Fruit fly (Drosophila melanogaster) whole organism, embryonic: Measurements from ENCODE around the gene CG4278.

Experiments used
- CG1233 ChIP-seq: fragments of 200-800 bp; sonication (Bioruptor generic); optimal IDR thresholded peaks from 4 replicates; lab custom pipeline; 2018; ENCODE audit warnings: missing biosample characterization, mild to moderate bottlenecking, missing genetic modification characterization
- CG12769 ChIP-seq: fragments of 200-800 bp; sonication (Bioruptor generic); optimal IDR thresholded peaks from 2 replicates; lab custom pipeline; 2019; ENCODE audit warnings: missing biosample characterization, mild to moderate bottlenecking, missing genetic modification characterization, moderate library complexity
- CG1603 ChIP-seq: fragments of 200-800 bp; sonication (Bioruptor generic); optimal IDR thresholded peaks from 2 replicates; lab custom pipeline; 2019; ENCODE audit warnings: missing biosample characterization, mild to moderate bottlenecking, missing genetic modification characterization, moderate library complexity
- CG17361 ChIP-seq: fragments of 200-800 bp; sonication (Bioruptor generic); IDR thresholded peaks from 3 replicates; pipeline ENCODE4 v1.3.6; 2022; ENCODE audit warnings: missing biosample characterization, missing genetic modification characterization
- CG1792 ChIP-seq: fragments of 200-800 bp; sonication (Bioruptor generic); optimal IDR thresholded peaks from 2 replicates; lab custom pipeline; 2016; ENCODE audit warnings: missing biosample characterization, missing genetic modification characterization
- CG1832 ChIP-seq: fragments of 200-800 bp; sonication (Bioruptor generic); optimal IDR thresholded peaks from 2 replicates; lab custom pipeline; 2017; ENCODE audit warnings: missing biosample characterization, mild to moderate bottlenecking, missing genetic modification characterization, inconsistent platforms
- CG2678 ChIP-seq: fragments of 200-800 bp; sonication (Bioruptor generic); optimal IDR thresholded peaks from 3 replicates; lab custom pipeline; 2019; ENCODE audit warnings: missing biosample characterization, mild to moderate bottlenecking, missing genetic modification characterization, moderate library complexity
- CG2712 ChIP-seq: fragments of 200-800 bp; optimal IDR thresholded peaks from 3 replicates; lab custom pipeline; 2019; ENCODE audit warnings: missing biosample characterization, mild to moderate bottlenecking, missing genetic modification characterization, moderate library complexity
- CG33557 ChIP-seq: fragments of 200-800 bp; sonication (Bioruptor generic); optimal IDR thresholded peaks from 2 replicates; lab custom pipeline; 2019; ENCODE audit warnings: missing biosample characterization, mild to moderate bottlenecking, missing genetic modification characterization, moderate library complexity
- CG3847 ChIP-seq: fragments of 200-800 bp; sonication (Bioruptor generic); IDR thresholded peaks from 2 replicates; pipeline ENCODE4 v1.3.6; 2022; ENCODE audit warnings: missing biosample characterization, missing genetic modification characterization
- CG7987 ChIP-seq: fragments of 200-800 bp; sonication (Bioruptor generic); optimal IDR thresholded peaks from 2 replicates; lab custom pipeline; 2018; ENCODE audit warnings: missing biosample characterization, mild to moderate bottlenecking, missing genetic modification characterization, moderate library complexity
- CG8281 ChIP-seq: fragments of 200-800 bp; sonication (Bioruptor generic); optimal IDR thresholded peaks from 2 replicates; lab custom pipeline; 2018; ENCODE audit warnings: missing biosample characterization, mild to moderate bottlenecking, missing genetic modification characterization, moderate library complexity
- CG8388 ChIP-seq: fragments of 200-800 bp; sonication (Bioruptor generic); optimal IDR thresholded peaks from 2 replicates; lab custom pipeline; 2019; ENCODE audit warnings: missing biosample characterization, mild to moderate bottlenecking, missing genetic modification characterization, moderate library complexity
- CG9797 ChIP-seq: fragments of 200-800 bp; sonication (Bioruptor generic); optimal IDR thresholded peaks from 3 replicates; lab custom pipeline; 2018; ENCODE audit warnings: missing biosample characterization, mild to moderate bottlenecking, missing genetic modification characterization
- Camta ChIP-seq: fragments of 200-800 bp; sonication (Bioruptor generic); optimal IDR thresholded peaks from 2 replicates; lab custom pipeline; 2016; ENCODE audit warnings: missing biosample characterization, missing genetic modification characterization
- D19B ChIP-seq: fragments of 200-800 bp; sonication (Bioruptor generic); optimal IDR thresholded peaks from 2 replicates; lab custom pipeline; 2017; ENCODE audit warnings: missing biosample characterization, mild to moderate bottlenecking, missing genetic modification characterization
- Dad ChIP-seq: fragments of 200-800 bp; sonication (Bioruptor generic); optimal IDR thresholded peaks from 3 replicates; lab custom pipeline; 2016; ENCODE audit warnings: missing biosample characterization, missing genetic modification characterization
- Jarid2 ChIP-seq: fragments of 200-800 bp; sonication (Bioruptor generic); optimal IDR thresholded peaks from 3 replicates; lab custom pipeline; 2017; ENCODE audit warnings: mild to moderate bottlenecking, missing biosample characterization, missing genetic modification reagents, missing genetic modification characterization
- MBD-R2 ChIP-seq: fragments of 200-800 bp; sonication (Bioruptor generic); IDR thresholded peaks from 2 replicates; pipeline ENCODE4 v1.3.6; 2022; ENCODE audit warnings: missing biosample characterization, missing genetic modification characterization
- NC2α ChIP-seq: fragments of 200-800 bp; sonication (Bioruptor generic); optimal IDR thresholded peaks from 2 replicates; lab custom pipeline; 2016; ENCODE audit warnings: missing biosample characterization, missing genetic modification characterization
- Oli ChIP-seq: fragments of 200-800 bp; sonication (Bioruptor generic); optimal IDR thresholded peaks from 2 replicates; lab custom pipeline; 2018; ENCODE audit warnings: missing biosample characterization, mild to moderate bottlenecking, missing genetic modification characterization, moderate library complexity
- Xbp1 ChIP-seq: fragments of 200-800 bp; sonication (Bioruptor generic); optimal IDR thresholded peaks from 3 replicates; lab custom pipeline; 2016; ENCODE audit warnings: missing biosample characterization, mild to moderate bottlenecking, missing genetic modification characterization
- ato ChIP-seq: fragments of 200-800 bp; sonication (Bioruptor generic); IDR thresholded peaks from 2 replicates; pipeline ENCODE4 v1.3.6; 2022; ENCODE audit warnings: missing biosample characterization, missing genetic modification characterization; ENCODE audit not compliant: partially characterized antibody
- az2 ChIP-seq: fragments of 200-800 bp; sonication (Bioruptor generic); optimal IDR thresholded peaks from 3 replicates; lab custom pipeline; 2016; ENCODE audit warnings: missing biosample characterization, missing genetic modification characterization
- br ChIP-seq: fragments of >200 bp; optimal IDR thresholded peaks from 2 replicates; lab custom pipeline; 2017
- bsh ChIP-seq, 2 experiments: fragments of 200-800 bp; sonication (Bioruptor generic); optimal IDR thresholded peaks; 2 replicates each; lab custom pipeline; 2017 to 2018; ENCODE audit warnings: mild to moderate bottlenecking in 2 of 2, missing biosample characterization in 2 of 2, missing genetic modification characterization in 2 of 2, moderate library complexity in 1 of 2
- cad ChIP-seq: fragments of >200 bp; optimal IDR thresholded peaks from 2 replicates; lab custom pipeline; 2017; ENCODE audit warnings: missing biosample characterization, missing genetic modification characterization
- cato ChIP-seq: fragments of 200-800 bp; sonication (Bioruptor generic); optimal IDR thresholded peaks from 2 replicates; lab custom pipeline; 2016; ENCODE audit warnings: missing biosample characterization, missing genetic modification characterization, borderline replicate concordance
- chm ChIP-seq: fragments of 200-800 bp; sonication (Bioruptor generic); IDR thresholded peaks from 2 replicates; pipeline ENCODE4 v1.3.6; 2022; ENCODE audit warnings: missing biosample characterization, missing genetic modification characterization
- ewg ChIP-seq: fragments of 200-800 bp; sonication (Bioruptor generic); optimal IDR thresholded peaks from 3 replicates; lab custom pipeline; 2017; ENCODE audit warnings: mild to moderate bottlenecking, missing biosample characterization, missing genetic modification reagents, missing genetic modification characterization
- eyg ChIP-seq: fragments of 200-800 bp; sonication (Bioruptor generic); optimal IDR thresholded peaks from 3 replicates; lab custom pipeline; 2016; ENCODE audit warnings: missing biosample characterization, missing genetic modification characterization
- grn ChIP-seq: fragments of 200-800 bp; sonication (Bioruptor generic); optimal IDR thresholded peaks from 3 replicates; lab custom pipeline; 2017; ENCODE audit warnings: missing biosample characterization, missing genetic modification characterization
- kay ChIP-seq: fragments of 200-800 bp; sonication (Bioruptor generic); optimal IDR thresholded peaks from 2 replicates; lab custom pipeline; 2016; ENCODE audit warnings: missing biosample characterization, missing genetic modification characterization
- ken ChIP-seq: fragments of 200-800 bp; sonication (Bioruptor generic); IDR thresholded peaks from 3 replicates; pipeline ENCODE4 v1.3.6; 2022; ENCODE audit warnings: missing biosample characterization, missing genetic modification characterization
- lilli ChIP-seq: fragments of 200-800 bp; sonication (Bioruptor generic); optimal IDR thresholded peaks from 3 replicates; lab custom pipeline; 2016; ENCODE audit warnings: missing biosample characterization, missing genetic modification characterization
- mirr ChIP-seq: fragments of 200-800 bp; sonication (Bioruptor generic); optimal IDR thresholded peaks from 3 replicates; lab custom pipeline; 2018; ENCODE audit warnings: missing biosample characterization, mild to moderate bottlenecking, missing genetic modification characterization
- mld ChIP-seq: fragments of 200-800 bp; sonication (Bioruptor generic); IDR thresholded peaks from 3 replicates; pipeline ENCODE4 v1.3.6; 2022; ENCODE audit warnings: missing biosample characterization, missing genetic modification characterization; ENCODE audit not compliant: partially characterized antibody
- nerfin-2 ChIP-seq: fragments of 200-800 bp; sonication (Bioruptor generic); IDR thresholded peaks from 2 replicates; pipeline ENCODE4 v1.3.6; 2022; ENCODE audit warnings: missing biosample characterization, missing genetic modification characterization; ENCODE audit not compliant: partially characterized antibody
- nom ChIP-seq: fragments of 200-800 bp; sonication (Bioruptor generic); optimal IDR thresholded peaks from 2 replicates; lab custom pipeline; 2017; ENCODE audit warnings: missing biosample characterization, missing genetic modification characterization, mild to moderate bottlenecking, moderate library complexity, missing genetic modification reagents
- oc ChIP-seq: fragments of 200-800 bp; sonication (Bioruptor generic); optimal IDR thresholded peaks from 2 replicates; lab custom pipeline; 2018; ENCODE audit warnings: missing biosample characterization, mild to moderate bottlenecking, missing genetic modification characterization, moderate library complexity
- ranshi ChIP-seq: fragments of 200-800 bp; sonication (Bioruptor generic); IDR thresholded peaks from 2 replicates; pipeline ENCODE4 v1.3.6; 2022; ENCODE audit warnings: missing biosample characterization, missing genetic modification characterization
- repo ChIP-seq: fragments of 200-800 bp; sonication (Bioruptor generic); optimal IDR thresholded peaks from 2 replicates; lab custom pipeline; 2016; ENCODE audit warnings: missing biosample characterization, missing genetic modification characterization
- ro ChIP-seq: fragments of 200-800 bp; sonication (Bioruptor generic); IDR thresholded peaks from 2 replicates; pipeline ENCODE4 v1.3.6; 2022; ENCODE audit warnings: missing biosample characterization, missing genetic modification characterization
- sc ChIP-seq, 3 experiments: fragments of >200 bp in 2 of 3; fragments of 200-800 bp in 1 of 3; sonication (Bioruptor generic) in 1 of 3; optimal IDR thresholded peaks; 2 replicates in 2 of 3; 3 replicates in 1 of 3; lab custom pipeline; 2017; ENCODE audit warnings: mild to moderate bottlenecking in 1 of 3, missing biosample characterization in 1 of 3, missing genetic modification characterization in 1 of 3, missing genetic modification reagents in 1 of 3
- schlank ChIP-seq: fragments of 200-800 bp; sonication (Bioruptor generic); optimal IDR thresholded peaks from 2 replicates; lab custom pipeline; 2018; ENCODE audit warnings: missing biosample characterization, mild to moderate bottlenecking, missing genetic modification characterization
- sd ChIP-seq: fragments of 200-800 bp; sonication (Bioruptor generic); optimal IDR thresholded peaks from 3 replicates; lab custom pipeline; 2018; ENCODE audit warnings: missing biosample characterization, mild to moderate bottlenecking, missing genetic modification characterization, moderate library complexity
- slou ChIP-seq: fragments of 200-800 bp; sonication (Bioruptor generic); optimal IDR thresholded peaks from 3 replicates; lab custom pipeline; 2016; ENCODE audit warnings: missing biosample characterization, missing genetic modification characterization
- so ChIP-seq: fragments of 200-800 bp; sonication (Bioruptor generic); IDR thresholded peaks from 3 replicates; pipeline ENCODE4 v1.3.6; 2022; ENCODE audit warnings: missing biosample characterization, missing genetic modification characterization
- tin ChIP-seq: fragments of 200-800 bp; sonication (Bioruptor generic); optimal IDR thresholded peaks from 3 replicates; lab custom pipeline; 2016; ENCODE audit warnings: missing biosample characterization, missing genetic modification characterization
- yki ChIP-seq: fragments of >200 bp; optimal IDR thresholded peaks from 3 replicates; lab custom pipeline; 2018

CG4278 gene

dm6 chr2L:16279774-16280252 lies 47.1 kb upstream of the CG4278 start (continued):
- no peak for TF ChIP-seq mirr (GFP tag; lab: Kevin White, UChicago)
- peak; percentile 41; the same call in 1 of the 2 replicates for TF ChIP-seq chm (GFP tag; lab: Robert Waterston, UW)
- peak; percentile 74 for TF ChIP-seq CG7987 (GFP tag; lab: Kevin White, UChicago)
- TF ChIP-seq yki (lab: Kevin White, UChicago) = no peak
- TF ChIP-seq kay (GFP tag; lab: Kevin White, UChicago) = peak; percentile 85
- peak; percentile 72 for TF ChIP-seq NC2α
- peak; percentile 90 for TF ChIP-seq cato (GFP tag; lab: Kevin White, UChicago)
- TF ChIP-seq CG2712 (tag; lab: Kevin White, UChicago) = peak; percentile 96
- TF ChIP-seq grn (GFP tag; lab: Kevin White, UChicago) = peak; percentile 60
- peak; percentile 79; the same call in 2 of the 3 replicates for TF ChIP-seq ken (GFP tag; lab: Robert Waterston, UW)
- TF ChIP-seq CG12769 (tag; lab: Kevin White, UChicago) = peak; percentile 73
- TF ChIP-seq CG1603 (tag; lab: Kevin White, UChicago) = peak; percentile 87
- TF ChIP-seq cad (GFP tag; lab: Kevin White, UChicago) = peak; percentile 74
- peak; percentile 76 for TF ChIP-seq CG33557 (GFP tag; lab: Kevin White, UChicago)
- peak; percentile 88 for TF ChIP-seq lilli (GFP tag; lab: Kevin White, UChicago)
- TF ChIP-seq ranshi (GFP tag; lab: Robert Waterston, UW) = peak; percentile 69
- TF ChIP-seq so (GFP tag; lab: Robert Waterston, UW) = peak; percentile 86; the same call in 2 of the 3 replicates
- peak; percentile 68 for TF ChIP-seq CG1832 (GFP tag; lab: Kevin White, UChicago)
- TF ChIP-seq eyg (GFP tag; lab: Kevin White, UChicago) = peak; percentile 68
- TF ChIP-seq CG2678 (tag; lab: Kevin White, UChicago) = peak; percentile 95
- no peak for TF ChIP-seq ato (GFP tag; lab: Robert Waterston, UW)
- peak; percentile 78 for TF ChIP-seq CG8281 (tag; lab: Kevin White, UChicago)
- TF ChIP-seq CG9797 (GFP tag; lab: Kevin White, UChicago) = peak; percentile 10
- peak; percentile 72 for TF ChIP-seq D19B (GFP tag; lab: Kevin White, UChicago)
- peak; percentile 57 for TF ChIP-seq Dad (GFP tag; lab: Kevin White, UChicago)
- TF ChIP-seq repo (GFP tag; lab: Kevin White, UChicago) = peak; percentile 79
- TF ChIP-seq az2 = peak; percentile 95
- TF ChIP-seq CG8388 = peak; percentile 94
- no peak for TF ChIP-seq MBD-R2
- TF ChIP-seq CG1792 (GFP tag; lab: Kevin White, UChicago) = peak; percentile 57
- TF ChIP-seq nerfin-2 = no peak
- peak; percentile 91 for TF ChIP-seq tin
- peak; percentile 46; the same call in 1 of the 2 replicates for TF ChIP-seq CG3847 (GFP tag; lab: Robert Waterston, UW)
- peak; percentile 80 for TF ChIP-seq slou (GFP tag; lab: Kevin White, UChicago)
- no peak for TF ChIP-seq sc (optimal IDR thresholded peaks at IDR 0.05; lab: Kevin White, UChicago)
- TF ChIP-seq sc (GFP tag; optimal IDR thresholded peaks at IDR 0.05; lab: Kevin White, UChicago) = peak; percentile 91
- peak; percentile 89 for TF ChIP-seq oc (tag; lab: Kevin White, UChicago)
- peak; percentile 90 for TF ChIP-seq ewg (GFP tag; lab: Kevin White, UChicago)
- TF ChIP-seq mld = no peak
- peak; percentile 30 for TF ChIP-seq nom (GFP tag; lab: Kevin White, UChicago)
- peak; percentile 73 for TF ChIP-seq Jarid2 (GFP tag; lab: Kevin White, UChicago)
- peak; percentile 45 for TF ChIP-seq schlank (tag; lab: Kevin White, UChicago)
- TF ChIP-seq bsh (GFP tag; optimal IDR thresholded peaks at IDR 0.05; lab: Kevin White, UChicago) = peak; percentile 85 to 93
- TF ChIP-seq ro (GFP tag; lab: Robert Waterston, UW) = peak; percentile 28; the same call in 1 of the 2 replicates
- peak; percentile 94 for TF ChIP-seq Camta (GFP tag; lab: Kevin White, UChicago)
- peak; percentile 98 for TF ChIP-seq CG17361 (GFP tag; lab: Robert Waterston, UW)
- TF ChIP-seq CG1233 = peak; percentile 88
- no peak for TF ChIP-seq br
- peak; percentile 97 for TF ChIP-seq Oli (tag; lab: Kevin White, UChicago)
- peak; percentile 96 for TF ChIP-seq Xbp1 (GFP tag; lab: Kevin White, UChicago)
- peak; percentile 73 for TF ChIP-seq sd
